Fruit fly (Drosophila melanogaster) whole organism, embryonic: ENCODE data around the gene wda.

ENCODE experiments used
- CG10147 ChIP-seq: fragments of 200-800 bp; sonication (Bioruptor generic); optimal IDR thresholded peaks from 2 replicates; lab custom pipeline; 2019; ENCODE audit warnings: missing biosample characterization, mild to moderate bottlenecking, missing genetic modification characterization, moderate library complexity
- CG11456 ChIP-seq: fragments of 200-800 bp; sonication (Bioruptor generic); IDR thresholded peaks from 3 replicates; pipeline ENCODE4 v1.3.6; 2022; ENCODE audit warnings: missing biosample characterization, missing genetic modification characterization
- CG15269 ChIP-seq: fragments of 200-800 bp; sonication (Bioruptor generic); optimal IDR thresholded peaks from 2 replicates; lab custom pipeline; 2018; ENCODE audit warnings: missing biosample characterization, mild to moderate bottlenecking, missing genetic modification characterization, moderate library complexity
- CG17385 ChIP-seq: fragments of 200-800 bp; sonication (Bioruptor generic); optimal IDR thresholded peaks from 3 replicates; lab custom pipeline; 2018; ENCODE audit warnings: missing biosample characterization, mild to moderate bottlenecking, missing genetic modification characterization
- CG1832 ChIP-seq: fragments of 200-800 bp; sonication (Bioruptor generic); optimal IDR thresholded peaks from 2 replicates; lab custom pipeline; 2017; ENCODE audit warnings: missing biosample characterization, mild to moderate bottlenecking, missing genetic modification characterization, inconsistent platforms
- CG3065 ChIP-seq: fragments of 200-800 bp; sonication (Bioruptor generic); optimal IDR thresholded peaks from 2 replicates; lab custom pipeline; 2016; ENCODE audit warnings: missing biosample characterization, missing genetic modification characterization
- CG31365 ChIP-seq: fragments of 200-800 bp; sonication (Bioruptor generic); optimal IDR thresholded peaks from 2 replicates; lab custom pipeline; 2018; ENCODE audit warnings: missing biosample characterization, mild to moderate bottlenecking, missing genetic modification characterization
- CG4730 ChIP-seq: fragments of 200-800 bp; sonication (Bioruptor generic); IDR thresholded peaks from 2 replicates; pipeline ENCODE4 v1.3.6; 2022; ENCODE audit warnings: missing biosample characterization, missing genetic modification characterization
- CG4854 ChIP-seq: fragments of 200-800 bp; sonication (Bioruptor generic); optimal IDR thresholded peaks from 2 replicates; lab custom pipeline; 2016; ENCODE audit warnings: missing biosample characterization, missing genetic modification characterization, inconsistent platforms
- CG7963 ChIP-seq: fragments of 200-800 bp; sonication (Bioruptor generic); IDR thresholded peaks from 3 replicates; pipeline ENCODE4 v1.3.6; 2022; ENCODE audit warnings: missing biosample characterization, missing genetic modification characterization; ENCODE audit not compliant: partially characterized antibody
- CTCF ChIP-seq: fragments of 200-800 bp; sonication (Bioruptor generic); optimal IDR thresholded peaks from 2 replicates; lab custom pipeline; 2017; ENCODE audit warnings: missing biosample characterization, mild to moderate bottlenecking, missing genetic modification characterization, moderate library complexity
- Dref ChIP-seq: fragments of 200-800 bp; sonication (Bioruptor generic); IDR thresholded peaks from 2 replicates; pipeline ENCODE4 v1.3.6; 2022; ENCODE audit warnings: missing biosample characterization, missing genetic modification characterization
- HLHmδ ChIP-seq: fragments of 200-800 bp; sonication (Bioruptor generic); optimal IDR thresholded peaks from 2 replicates; lab custom pipeline; 2018; ENCODE audit warnings: missing biosample characterization, mild to moderate bottlenecking, missing genetic modification characterization, moderate library complexity
- Hr78 ChIP-seq, 2 experiments: fragments of 200-800 bp in 1 of 2; fragments of >200 bp in 1 of 2; sonication (Bioruptor generic) in 1 of 2; optimal IDR thresholded peaks; 2 replicates each; lab custom pipeline; 2017 to 2019; ENCODE audit warnings: missing biosample characterization in 2 of 2, missing genetic modification characterization in 2 of 2, mild to moderate bottlenecking in 1 of 2, moderate library complexity in 1 of 2
- Hsf ChIP-seq: fragments of 200-800 bp; sonication (Bioruptor generic); optimal IDR thresholded peaks from 3 replicates; lab custom pipeline; 2016; ENCODE audit warnings: missing biosample characterization, missing genetic modification characterization
- NFAT ChIP-seq: fragments of 200-800 bp; sonication (Bioruptor generic); IDR thresholded peaks from 2 replicates; pipeline ENCODE4 v1.3.6; 2022; ENCODE audit warnings: missing biosample characterization, missing genetic modification characterization
- Nf-YB ChIP-seq: fragments of 200-800 bp; sonication (Bioruptor generic); optimal IDR thresholded peaks from 3 replicates; lab custom pipeline; 2019; ENCODE audit warnings: missing biosample characterization, mild to moderate bottlenecking, missing genetic modification characterization, moderate library complexity
- Nf-YC ChIP-seq: fragments of 200-800 bp; optimal IDR thresholded peaks from 3 replicates; lab custom pipeline; 2019; ENCODE audit warnings: missing biosample characterization, mild to moderate bottlenecking, missing genetic modification characterization, moderate library complexity
- Rfx ChIP-seq: fragments of 200-800 bp; sonication (Bioruptor generic); IDR thresholded peaks from 2 replicates; pipeline ENCODE4 v1.3.6; 2022; ENCODE audit warnings: missing biosample characterization, missing genetic modification characterization
- Sry-δ ChIP-seq: fragments of 200-800 bp; sonication (Bioruptor generic); optimal IDR thresholded peaks from 2 replicates; lab custom pipeline; 2016; ENCODE audit warnings: missing biosample characterization, missing genetic modification characterization
- YL-1 ChIP-seq: fragments of 200-800 bp; sonication (Bioruptor generic); optimal IDR thresholded peaks from 3 replicates; lab custom pipeline; 2017; ENCODE audit warnings: missing biosample characterization, mild to moderate bottlenecking, missing genetic modification characterization
- ac ChIP-seq: fragments of 200-800 bp; sonication (Bioruptor generic); optimal IDR thresholded peaks from 3 replicates; lab custom pipeline; 2017; ENCODE audit warnings: missing biosample characterization, mild to moderate bottlenecking, missing genetic modification characterization
- bbx ChIP-seq: fragments of 200-800 bp; sonication (Bioruptor generic); IDR thresholded peaks from 2 replicates; pipeline ENCODE4 v1.3.6; 2022; ENCODE audit warnings: missing biosample characterization, missing genetic modification characterization; ENCODE audit not compliant: partially characterized antibody
- bigmax ChIP-seq: fragments of 200-800 bp; sonication (Bioruptor generic); optimal IDR thresholded peaks from 2 replicates; lab custom pipeline; 2018; ENCODE audit warnings: missing biosample characterization, mild to moderate bottlenecking, missing genetic modification characterization
- cg ChIP-seq: fragments of 200-800 bp; sonication (Bioruptor generic); optimal IDR thresholded peaks from 3 replicates; lab custom pipeline; 2019; ENCODE audit warnings: missing biosample characterization, mild to moderate bottlenecking, missing genetic modification characterization, moderate library complexity
- chm ChIP-seq: fragments of 200-800 bp; sonication (Bioruptor generic); IDR thresholded peaks from 2 replicates; pipeline ENCODE4 v1.3.6; 2022; ENCODE audit warnings: missing biosample characterization, missing genetic modification characterization
- chn ChIP-seq: fragments of 200-800 bp; sonication (Bioruptor generic); optimal IDR thresholded peaks from 2 replicates; lab custom pipeline; 2016; ENCODE audit warnings: missing biosample characterization, missing genetic modification characterization
- gcm ChIP-seq: fragments of 200-800 bp; sonication (Bioruptor generic); optimal IDR thresholded peaks from 2 replicates; lab custom pipeline; 2019; ENCODE audit warnings: missing biosample characterization, mild to moderate bottlenecking, missing genetic modification characterization, moderate library complexity
- gcm2 ChIP-seq: fragments of 200-800 bp; sonication (Bioruptor generic); optimal IDR thresholded peaks from 2 replicates; lab custom pipeline; 2016; ENCODE audit warnings: missing biosample characterization, missing genetic modification characterization
- hb ChIP-seq: fragments of 200-800 bp; sonication (Bioruptor generic); IDR thresholded peaks from 3 replicates; pipeline ENCODE4 v1.3.6; 2022; ENCODE audit warnings: missing biosample characterization, missing genetic modification characterization; ENCODE audit not compliant: partially characterized antibody
- nom ChIP-seq: fragments of 200-800 bp; sonication (Bioruptor generic); optimal IDR thresholded peaks from 2 replicates; lab custom pipeline; 2017; ENCODE audit warnings: missing biosample characterization, missing genetic modification characterization, mild to moderate bottlenecking, moderate library complexity, missing genetic modification reagents
- phol ChIP-seq: fragments of 200-800 bp; sonication (Bioruptor generic); optimal IDR thresholded peaks from 3 replicates; lab custom pipeline; 2018; ENCODE audit warnings: missing biosample characterization, mild to moderate bottlenecking, missing genetic modification characterization, moderate library complexity
- pnt ChIP-seq: fragments of 200-800 bp; sonication (Bioruptor generic); optimal IDR thresholded peaks from 3 replicates; lab custom pipeline; 2016; ENCODE audit warnings: missing biosample characterization, missing genetic modification characterization
- prd ChIP-seq, 3 experiments: fragments of >200 bp in 2 of 3; fragments of 200-800 bp in 1 of 3; sonication (Bioruptor generic) in 1 of 3; optimal IDR thresholded peaks in 2 of 3; IDR thresholded peaks in 1 of 3; 2 replicates in 2 of 3; 3 replicates in 1 of 3; pipeline versions ENCODE4 v1.3.6 to Lab custom; 2017 to 2022; ENCODE audit warnings: missing biosample characterization in 1 of 3, missing genetic modification characterization in 1 of 3
- run ChIP-seq: fragments of 200-800 bp; sonication (Bioruptor generic); optimal IDR thresholded peaks from 3 replicates; lab custom pipeline; 2018; ENCODE audit warnings: missing biosample characterization, mild to moderate bottlenecking, missing genetic modification characterization
- salm ChIP-seq: fragments of 200-800 bp; sonication (Bioruptor generic); optimal IDR thresholded peaks from 2 replicates; lab custom pipeline; 2018; ENCODE audit warnings: missing biosample characterization, mild to moderate bottlenecking, missing genetic modification characterization
- schlank ChIP-seq: fragments of 200-800 bp; sonication (Bioruptor generic); optimal IDR thresholded peaks from 2 replicates; lab custom pipeline; 2018; ENCODE audit warnings: missing biosample characterization, mild to moderate bottlenecking, missing genetic modification characterization
- seq ChIP-seq: fragments of 200-800 bp; sonication (Bioruptor generic); IDR thresholded peaks from 2 replicates; pipeline ENCODE4 v1.3.6; 2022; ENCODE audit warnings: missing biosample characterization, missing genetic modification characterization
- slbo ChIP-seq: fragments of 200-800 bp; sonication (Bioruptor generic); IDR thresholded peaks from 2 replicates; pipeline ENCODE4 v1.3.6; 2022; ENCODE audit warnings: missing biosample characterization, missing genetic modification characterization
- zfh2 ChIP-seq: fragments of 200-800 bp; sonication (Bioruptor generic); optimal IDR thresholded peaks from 2 replicates; lab custom pipeline; 2016; ENCODE audit warnings: missing biosample characterization, missing genetic modification characterization

The wda gene

dm6 chr3R:23207254-23207653 lies 50.6 kb downstream of the wda start:
- TF ChIP-seq Hr78 (GFP tag; optimal IDR thresholded peaks at IDR 0.05; lab: Kevin White, UChicago) (no peak), salm (tag; lab: Kevin White, UChicago) (no peak), bbx (no peak), YL-1 (GFP tag; lab: Kevin White, UChicago) (no peak), hb (no peak), Nf-YB (GFP tag; lab: Kevin White, UChicago) (peak; percentile 71), phol (tag; lab: Kevin White, UChicago) (peak; percentile 40), HLHmδ (no peak), slbo (GFP tag; lab: Robert Waterston, UW) (no peak), Dref (GFP tag; lab: Robert Waterston, UW) (no peak), prd (optimal IDR thresholded peaks at IDR 0.05; lab: Kevin White, UChicago) (no peak), prd (GFP tag; IDR thresholded peaks at IDR 0.05; lab: Robert Waterston, UW) (no peak), nom (GFP tag; lab: Kevin White, UChicago) (no peak), CG4730 (GFP tag; lab: Robert Waterston, UW) (no peak), CG11456 (GFP tag; lab: Robert Waterston, UW) (no peak), cg (peak; percentile 40), CG17385 (no peak), CG31365 (tag; lab: Kevin White, UChicago) (no peak), Nf-YC (tag; lab: Kevin White, UChicago) (peak; percentile 76), zfh2 (GFP tag; lab: Kevin White, UChicago) (no peak), Rfx (no peak), pnt (GFP tag; lab: Kevin White, UChicago) (no peak), schlank (no peak), gcm (no peak), CG4854 (GFP tag; lab: Kevin White, UChicago) (no peak), ac (GFP tag; lab: Kevin White, UChicago) (no peak), chm (GFP tag; lab: Robert Waterston, UW) (no peak), CTCF (GFP tag; lab: Kevin White, UChicago) (no peak), NFAT (no peak), chn (GFP tag; lab: Kevin White, UChicago) (no peak), CG7963 (GFP tag; lab: Robert Waterston, UW) (no peak), gcm2 (no peak), seq (GFP tag; lab: Robert Waterston, UW) (peak; percentile 76; the same call in 1 of the 2 replicates), CG3065 (GFP tag; lab: Kevin White, UChicago) (no peak), Hsf (no peak), run (tag; lab: Kevin White, UChicago) (no peak), Sry-δ (GFP tag; lab: Kevin White, UChicago) (no peak), CG10147 (GFP tag; lab: Kevin White, UChicago) (no peak), CG15269 (tag; lab: Kevin White, UChicago) (no peak), bigmax (GFP tag; lab: Kevin White, UChicago) (no peak), CG1832 (GFP tag; lab: Kevin White, UChicago) (no peak)
